Fruit fly (Drosophila melanogaster): ENCODE data around the gene GstO1.

GstO1 gene

dm6 chr3L:8544710-8545109, 20.0 kb upstream of the GstO1 start, which contains the start of gene rhea (continued):
- TF ChIP-seq phol (tag; optimal IDR thresholded peaks at IDR 0.05) (peak; percentile 57), sd (tag; optimal IDR thresholded peaks at IDR 0.05) (no peak), vnd (GFP tag; IDR thresholded peaks at IDR 0.05; ENCODE audit: partially characterized antibody) (peak; percentile 59; the same call in 2 of the 3 replicates), zen2 (GFP tag; IDR thresholded peaks at IDR 0.05; ENCODE audit: partially characterized antibody) (peak; percentile 39; the same call in 1 of the 3 replicates), Opbp (GFP tag; IDR thresholded peaks at IDR 0.05; ENCODE audit: partially characterized antibody) (peak; percentile 80; the same call in 1 of the 3 replicates), CG14710 (tag; optimal IDR thresholded peaks at IDR 0.05) (peak; percentile 64), CHES-1-like (GFP tag; optimal IDR thresholded peaks at IDR 0.05) (no peak), tap (tag; optimal IDR thresholded peaks at IDR 0.05) (peak; percentile 13), CG9215 (GFP tag; IDR thresholded peaks at IDR 0.05) (no peak), chm (GFP tag; IDR thresholded peaks at IDR 0.05) (no peak), CG14014 (GFP tag; IDR thresholded peaks at IDR 0.05) (no peak), Bgb (GFP tag; IDR thresholded peaks at IDR 0.05; ENCODE audit: partially characterized antibody) (peak; percentile 83), Nf-YB (GFP tag; optimal IDR thresholded peaks at IDR 0.05) (peak; percentile 16), CG8924 (tag; optimal IDR thresholded peaks at IDR 0.05) (peak; percentile 36), CG2678 (tag; optimal IDR thresholded peaks at IDR 0.05) (peak; percentile 8), maf-S (GFP tag; optimal IDR thresholded peaks at IDR 0.05) (no peak), Rfx (GFP tag; IDR thresholded peaks at IDR 0.05) (no peak), lab (GFP tag; optimal IDR thresholded peaks at IDR 0.05) (peak; percentile 31), CG7556 (GFP tag; optimal IDR thresholded peaks at IDR 0.05) (no peak), Kr (GFP tag; optimal IDR thresholded peaks at IDR 0.05) (no peak), CG11398 (GFP tag; optimal IDR thresholded peaks at IDR 0.05) (no peak), bsh (GFP tag; optimal IDR thresholded peaks at IDR 0.05) (no peak), CG13287 (GFP tag; IDR thresholded peaks at IDR 0.05; ENCODE audit: partially characterized antibody) (peak; percentile 92), CG30020 (tag; optimal IDR thresholded peaks at IDR 0.05) (peak; percentile 1), Gsc (GFP tag; IDR thresholded peaks at IDR 0.05) (no peak), NFAT (GFP tag; IDR thresholded peaks at IDR 0.05) (peak; percentile 61; the same call in 1 of the 2 replicates), CG13624 (GFP tag; optimal IDR thresholded peaks at IDR 0.05) (no peak), al (GFP tag; IDR thresholded peaks at IDR 0.05) (no peak), nom (GFP tag; optimal IDR thresholded peaks at IDR 0.05) (no peak), sim (GFP tag; IDR thresholded peaks at IDR 0.05) (no peak), CG4404 (GFP tag; IDR thresholded peaks at IDR 0.05) (no peak), ro (GFP tag; IDR thresholded peaks at IDR 0.05) (no peak), B-H2 (GFP tag; optimal IDR thresholded peaks at IDR 0.05) (peak; percentile 11), CG2889 (GFP tag; IDR thresholded peaks at IDR 0.05) (no peak), dati (GFP tag; IDR thresholded peaks at IDR 0.05) (no peak), CG10462 (GFP tag; optimal IDR thresholded peaks at IDR 0.05) (no peak), Poxn (GFP tag; IDR thresholded peaks at IDR 0.05) (no peak), CG42726 (GFP tag; IDR thresholded peaks at IDR 0.05; ENCODE audit: partially characterized antibody) (peak; percentile 57), Optix (GFP tag; IDR thresholded peaks at IDR 0.05) (no peak), Dll (GFP tag; IDR thresholded peaks at IDR 0.05; ENCODE audit: partially characterized antibody) (peak; percentile 90), sc (optimal IDR thresholded peaks at IDR 0.05) (no peak), sc (GFP tag; optimal IDR thresholded peaks at IDR 0.05) (no peak), gfzf (GFP tag; optimal IDR thresholded peaks at IDR 0.05) (peak; percentile 49), ATbp (GFP tag; optimal IDR thresholded peaks at IDR 0.05) (no peak), corto (GFP tag; optimal IDR thresholded peaks at IDR 0.05) (no peak), CG4282 (GFP tag; optimal IDR thresholded peaks at IDR 0.05) (no peak), Six4 (GFP tag; optimal IDR thresholded peaks at IDR 0.05) (peak; percentile 30), CG2712 (tag; optimal IDR thresholded peaks at IDR 0.05) (peak; percentile 55), CrebB (tag; optimal IDR thresholded peaks at IDR 0.05) (no peak), CG10543 (GFP tag; optimal IDR thresholded peaks at IDR 0.05) (no peak), toy (GFP tag; IDR thresholded peaks at IDR 0.05) (no peak)

All from whole organism, embryonic.